Worm (Caenorhabditis elegans): ENCODE measurements around the gene cyp-13A7.

DNA sequence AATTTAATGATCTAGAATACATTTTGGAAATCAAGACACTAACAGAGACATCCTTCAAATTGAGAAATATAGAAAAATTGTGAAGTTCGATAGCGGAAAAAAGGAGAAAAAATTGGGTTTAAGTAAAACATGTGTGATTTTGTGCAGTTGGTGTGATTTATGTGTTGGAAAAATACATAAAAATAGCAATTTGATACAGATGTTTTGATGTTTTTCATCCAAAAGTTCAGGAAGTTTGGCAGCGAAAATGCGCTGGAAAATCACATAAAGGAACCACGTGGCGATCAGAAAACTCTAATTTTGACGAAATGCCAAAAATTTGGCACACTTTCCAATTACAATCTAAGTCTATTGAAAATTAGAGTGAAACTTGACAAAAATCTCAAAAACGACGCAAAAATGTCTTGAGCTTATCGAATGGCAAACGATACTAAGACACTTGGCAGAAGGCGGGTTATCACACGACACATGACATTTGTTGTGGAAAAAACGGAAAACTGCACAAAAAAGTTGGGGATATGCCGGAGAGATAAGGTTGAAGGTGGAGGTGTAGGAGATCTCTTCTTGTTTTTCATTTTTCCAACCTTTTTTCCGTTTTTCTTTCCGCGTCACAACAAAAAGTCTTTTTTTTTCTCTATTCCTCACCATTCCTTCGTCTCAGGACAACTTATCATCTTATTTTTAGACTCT lies 29.4 kb upstream of the cyp-13A7 start, which contains the start of gene ZK1321.4:
- peak; percentile 58 for TF ChIP-seq rnt-1 (tag; optimal IDR thresholded peaks at IDR 0.05)
- TF ChIP-seq snpc-4 (tag; optimal IDR thresholded peaks at IDR 0.05), result no peak
- TF ChIP-seq sptf-1 (tag; optimal IDR thresholded peaks at IDR 0.05), result no peak
- no peak for TF ChIP-seq ces-1 (GFP tag; optimal IDR thresholded peaks at IDR 0.05)
- TF ChIP-seq blmp-1 (tag; optimal IDR thresholded peaks at IDR 0.05), result no peak
- no peak for TF ChIP-seq ztf-11 (tag; optimal IDR thresholded peaks at IDR 0.05)
- TF ChIP-seq tbx-2 (tag; optimal IDR thresholded peaks at IDR 0.05), result no peak
- TF ChIP-seq lin-14 (GFP tag; optimal IDR thresholded peaks at IDR 0.05), result peak; percentile 35
- no peak for TF ChIP-seq fos-1 (tag; optimal IDR thresholded peaks at IDR 0.05)

Data from whole organism, L1 larva.